Worm (Caenorhabditis elegans): ENCODE data around the gene des-2.

des-2 gene

DNA sequence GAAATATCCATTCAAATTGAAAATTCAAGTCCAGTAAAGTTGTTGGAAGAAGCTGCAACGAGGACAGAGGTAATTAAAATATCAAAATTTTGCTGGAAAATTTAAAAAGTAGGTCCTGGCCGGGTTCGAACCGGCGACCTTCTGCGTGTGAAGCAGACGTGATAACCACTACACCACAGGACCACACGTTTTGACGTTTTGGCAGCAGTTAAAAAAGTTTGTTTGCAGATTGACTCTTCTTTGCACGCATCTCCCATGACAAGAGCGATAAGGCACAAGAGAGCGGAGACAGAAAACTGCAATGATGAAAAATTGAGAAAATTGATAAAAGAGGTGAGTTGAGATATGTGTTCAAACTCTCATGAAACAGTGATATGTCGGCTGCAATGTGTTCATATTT, 9.4 kb downstream of the des-2 start (continued):
- TF ChIP-seq nhr-90 (tag; optimal IDR thresholded peaks at IDR 0.05; ENCODE audit: poor library complexity) (peak; percentile 61), nhr-71 (tag; optimal IDR thresholded peaks at IDR 0.05) (peak; percentile 71), swsn-7 (tag; optimal IDR thresholded peaks at IDR 0.05) (peak; percentile 42), efl-1 (optimal IDR thresholded peaks at IDR 0.05) (peak; percentile 11 to 46), efl-1 (GFP tag; optimal IDR thresholded peaks at IDR 0.05 in 1 of 2) (peak; percentile 23 to 93), blmp-1 (tag; optimal IDR thresholded peaks at IDR 0.05) (no peak), mef-2 (tag; optimal IDR thresholded peaks at IDR 0.05) (no peak), lin-13 (GFP tag; optimal IDR thresholded peaks at IDR 0.05) (no peak), sptf-1 (tag; optimal IDR thresholded peaks at IDR 0.05) (no peak), unc-30 (tag; optimal IDR thresholded peaks at IDR 0.05) (no peak), hlh-17 (GFP tag; optimal IDR thresholded peaks at IDR 0.05; ENCODE audit: borderline replicate concordance) (no peak), nhr-12 (tag; optimal IDR thresholded peaks at IDR 0.05) (no peak), elt-2 (tag; optimal IDR thresholded peaks at IDR 0.05) (peak; percentile 72), nhr-28 (tag; optimal IDR thresholded peaks at IDR 0.05) (no peak), elt-3 (tag; optimal IDR thresholded peaks at IDR 0.05) (peak in 2 of 6 experiments; percentile 19 to 23), nhr-20 (tag; optimal IDR thresholded peaks at IDR 0.05) (peak; percentile 72)

- no peak for TF ChIP-seq ceh-90 (tag; optimal IDR thresholded peaks at IDR 0.05)
- TF ChIP-seq fkh-8 (tag; optimal IDR thresholded peaks at IDR 0.05) = no peak
Measured at ce11 chrV:11410902-11411561, 10.5 kb downstream of the des-2 start, which contains the start of the genes K03B8.8 and grl-3. Gene K03B8.8, minus strand, starts transcription at chrV:11411002. Gene grl-3, plus strand, starts transcription at chrV:11411511.

DNA sequence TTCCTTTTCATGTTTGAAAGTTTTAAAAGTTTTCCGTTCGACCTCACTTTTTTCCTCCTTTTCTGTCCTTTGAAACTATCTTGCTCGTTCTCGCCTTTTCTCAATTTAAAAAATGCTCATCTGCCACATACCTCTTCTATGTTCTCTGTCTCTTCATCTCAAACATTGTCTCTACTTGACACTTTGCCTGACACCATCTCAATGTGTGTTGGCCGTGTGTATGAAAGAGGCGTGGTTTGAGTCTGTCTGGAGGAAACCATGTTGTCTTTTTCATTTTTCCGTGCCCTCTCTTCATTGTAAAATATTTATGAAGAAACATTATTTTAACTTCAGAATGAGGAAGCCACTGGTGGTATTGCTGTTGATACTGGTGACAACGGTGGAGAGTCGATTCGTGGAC, 14.3 kb downstream of the des-2 start, which contains the start of gene K03B8.6:
Gene K03B8.6 (plus strand): TSS at position 334 of the 400 bp plus-strand sequence.
- no peak for TF ChIP-seq tbx-2 (tag; optimal IDR thresholded peaks at IDR 0.05)
- no peak for TF ChIP-seq fos-1 (tag; optimal IDR thresholded peaks at IDR 0.05)
- no peak for TF ChIP-seq hlh-4 (tag; optimal IDR thresholded peaks at IDR 0.05)
- TF ChIP-seq vab-15 (tag; optimal IDR thresholded peaks at IDR 0.05) = no peak
- no peak for TF ChIP-seq tlp-1 (tag; optimal IDR thresholded peaks at IDR 0.05)
- no peak for TF ChIP-seq nhr-11 (tag; optimal IDR thresholded peaks at IDR 0.05)
- TF ChIP-seq aly-2 (tag; optimal IDR thresholded peaks at IDR 0.05) = no peak
- TF ChIP-seq ces-1 (GFP tag; optimal IDR thresholded peaks at IDR 0.05) = no peak
- no peak for TF ChIP-seq irx-1 (tag; optimal IDR thresholded peaks at IDR 0.05)
- TF ChIP-seq pag-3 (tag; optimal IDR thresholded peaks at IDR 0.05; ENCODE audit: borderline replicate concordance, insufficient read depth) = no peak

- TF ChIP-seq mef-2 (tag; optimal IDR thresholded peaks at IDR 0.05) = no peak
- no peak for TF ChIP-seq sup-37 (GFP tag; optimal IDR thresholded peaks at IDR 0.05)
- no peak for TF ChIP-seq ztf-4 (tag; optimal IDR thresholded peaks at IDR 0.05)
- peak in 1 of 2 experiments; percentile 20 for TF ChIP-seq lin-35 (GFP tag; optimal IDR thresholded peaks at IDR 0.05)
- peak; percentile 52 for TF ChIP-seq pqm-1 (tag; optimal IDR thresholded peaks at IDR 0.05)
- TF ChIP-seq snu-23 (GFP tag; optimal IDR thresholded peaks at IDR 0.05) = no peak
- TF ChIP-seq elt-2 (tag; optimal IDR thresholded peaks at IDR 0.05) = peak; percentile 90
- TF ChIP-seq nhr-76 (tag; optimal IDR thresholded peaks at IDR 0.05) = no peak
- TF ChIP-seq sptf-1 (tag; optimal IDR thresholded peaks at IDR 0.05) = no peak
- TF ChIP-seq unc-62 (GFP tag; optimal IDR thresholded peaks at IDR 0.05) = no peak
- no peak for TF ChIP-seq mdl-1 (tag; optimal IDR thresholded peaks at IDR 0.05)
Measured at ce11 chrV:11403702-11404101, 17.8 kb downstream of the des-2 start.

- TF ChIP-seq pqm-1 (tag; optimal IDR thresholded peaks at IDR 0.05) (peak; percentile 74), tlp-1 (tag; optimal IDR thresholded peaks at IDR 0.05) (peak; percentile 82), elt-2 (tag; optimal IDR thresholded peaks at IDR 0.05) (peak; percentile 92), C04F5.9 (tag; optimal IDR thresholded peaks at IDR 0.05) (no peak)
Measured at ce11 chrV:11403059-11403458, 18.4 kb downstream of the des-2 start.
